Worm (Caenorhabditis elegans) whole organism, L2 larva: Measurements from ENCODE around the gene txt-10.

ENCODE experiments used
- C34F6.9 ChIP-seq: fragments of 150-350 bp; optimal IDR thresholded peaks from 2 replicates; lab custom pipeline; 2014; ENCODE audit warnings: missing biosample characterization, missing genetic modification characterization
- F13H6.1 ChIP-seq: sonication (generic microtip); optimal IDR thresholded peaks from 2 replicates; lab custom pipeline; 2016; ENCODE audit warnings: missing genetic modification characterization, missing compliant biosample characterization
- R02D3.7 ChIP-seq: fragments of 150-350 bp; optimal IDR thresholded peaks from 2 replicates; lab custom pipeline; 2014; ENCODE audit warnings: missing biosample characterization, missing genetic modification characterization
- Y55F3AM.14 ChIP-seq: fragments of 200-800 bp; sonication (Bioruptor generic); optimal IDR thresholded peaks from 2 replicates; lab custom pipeline; 2018; ENCODE audit warnings: mild to moderate bottlenecking, missing genetic modification characterization, missing compliant biosample characterization
- ZK546.5 ChIP-seq: sonication (generic microtip); optimal IDR thresholded peaks from 2 replicates; lab custom pipeline; 2017; ENCODE audit warnings: missing biosample characterization, missing genetic modification characterization
- alr-1 ChIP-seq: fragments of 150-350 bp; optimal IDR thresholded peaks from 2 replicates; lab custom pipeline; 2014; ENCODE audit warnings: missing biosample characterization, missing genetic modification characterization
- aly-2 ChIP-seq: fragments of 150-350 bp; optimal IDR thresholded peaks from 2 replicates; lab custom pipeline; 2014; ENCODE audit warnings: missing biosample characterization, missing genetic modification characterization
- ama-1 ChIP-seq: fragments of 150-350 bp; optimal IDR thresholded peaks from 2 replicates; lab custom pipeline; 2018; ENCODE audit warnings: inconsistent platforms
- blmp-1 ChIP-seq: sonication (generic microtip); optimal IDR thresholded peaks from 2 replicates; lab custom pipeline; 2017; ENCODE audit warnings: missing genetic modification characterization, mild to moderate bottlenecking, missing compliant biosample characterization, antibody characterized with exemption, moderate library complexity; ENCODE audit not compliant: insufficient read depth
- ceh-16 ChIP-seq: fragments of 150-350 bp; optimal IDR thresholded peaks from 2 replicates; lab custom pipeline; 2014; ENCODE audit warnings: missing biosample characterization, missing genetic modification characterization
- ceh-82 ChIP-seq: fragments of 150-350 bp; optimal IDR thresholded peaks from 2 replicates; lab custom pipeline; 2014; ENCODE audit warnings: missing biosample characterization, missing genetic modification characterization
- crh-2 ChIP-seq: sonication (generic microtip); optimal IDR thresholded peaks from 2 replicates; lab custom pipeline; 2017; ENCODE audit warnings: missing biosample characterization, missing genetic modification characterization
- dmd-4 ChIP-seq: sonication (generic microtip); optimal IDR thresholded peaks from 2 replicates; lab custom pipeline; 2017; ENCODE audit warnings: missing biosample characterization, missing genetic modification characterization
- egl-27 ChIP-seq: sonication (generic microtip); optimal IDR thresholded peaks from 3 replicates; lab custom pipeline; 2017; ENCODE audit warnings: missing biosample characterization, missing genetic modification reagents, missing genetic modification characterization
- elt-3 ChIP-seq: sonication (generic microtip); optimal IDR thresholded peaks from 2 replicates; lab custom pipeline; 2017; ENCODE audit warnings: missing biosample characterization, missing genetic modification characterization
- fos-1 ChIP-seq: fragments of 150-350 bp; optimal IDR thresholded peaks from 2 replicates; lab custom pipeline; 2014; ENCODE audit warnings: missing biosample characterization, missing genetic modification characterization
- gmeb-1 ChIP-seq: fragments of 150-350 bp; optimal IDR thresholded peaks from 2 replicates; lab custom pipeline; 2014; ENCODE audit warnings: missing biosample characterization, missing genetic modification characterization
- lin-11 ChIP-seq: fragments of 150-350 bp; sonication (generic microtip); optimal IDR thresholded peaks from 2 replicates; lab custom pipeline; 2014; ENCODE audit warnings: missing biosample characterization, missing genetic modification characterization, inconsistent platforms, mixed read lengths
- lin-13 ChIP-seq: fragments of 150-350 bp; optimal IDR thresholded peaks from 2 replicates; lab custom pipeline; 2014; ENCODE audit warnings: missing biosample characterization, missing genetic modification reagents, missing genetic modification characterization
- lin-39 ChIP-seq: fragments of 150-350 bp; optimal IDR thresholded peaks from 2 replicates; lab custom pipeline; 2014; ENCODE audit warnings: missing biosample characterization, missing genetic modification reagents, missing genetic modification characterization
- lsy-2 ChIP-seq, 2 experiments: fragments of 150-350 bp in 1 of 2; sonication (generic microtip) in 1 of 2; optimal IDR thresholded peaks; 2 replicates each; lab custom pipeline; 2014 to 2017; ENCODE audit warnings: missing biosample characterization in 2 of 2, missing genetic modification characterization in 2 of 2
- mab-5 ChIP-seq: fragments of 150-350 bp; optimal IDR thresholded peaks from 2 replicates; lab custom pipeline; 2014; ENCODE audit warnings: missing biosample characterization, missing genetic modification characterization
- mbf-1 ChIP-seq: sonication (generic microtip); optimal IDR thresholded peaks from 2 replicates; lab custom pipeline; 2017; ENCODE audit warnings: missing biosample characterization, missing genetic modification characterization
- mdl-1 ChIP-seq, 2 experiments: fragments of 150-350 bp in 1 of 2; sonication (generic microtip) in 1 of 2; optimal IDR thresholded peaks; 2 replicates each; lab custom pipeline; 2017; ENCODE audit warnings: missing biosample characterization in 2 of 2, missing genetic modification characterization in 2 of 2
- nhr-11 ChIP-seq: fragments of 150-350 bp; optimal IDR thresholded peaks from 2 replicates; lab custom pipeline; 2014; ENCODE audit warnings: missing biosample characterization, missing genetic modification characterization
- nhr-12 ChIP-seq: fragments of 150-350 bp; optimal IDR thresholded peaks from 2 replicates; lab custom pipeline; 2014; ENCODE audit warnings: missing biosample characterization, missing genetic modification characterization
- nhr-129 ChIP-seq: fragments of 150-350 bp; optimal IDR thresholded peaks from 2 replicates; lab custom pipeline; 2014; ENCODE audit warnings: missing biosample characterization, missing genetic modification characterization
- nhr-21 ChIP-seq: fragments of 150-350 bp; optimal IDR thresholded peaks from 2 replicates; lab custom pipeline; 2014; ENCODE audit warnings: missing biosample characterization, missing genetic modification characterization
- nhr-23 ChIP-seq: fragments of 150-350 bp; optimal IDR thresholded peaks from 2 replicates; lab custom pipeline; 2014; ENCODE audit warnings: missing biosample characterization, missing genetic modification reagents, missing genetic modification characterization
- nhr-237 ChIP-seq: fragments of 150-350 bp; optimal IDR thresholded peaks from 2 replicates; lab custom pipeline; 2014; ENCODE audit warnings: missing biosample characterization, missing genetic modification characterization
- nhr-25 ChIP-seq: fragments of 150-350 bp; sonication (generic microtip); optimal IDR thresholded peaks from 3 replicates; lab custom pipeline; 2014; ENCODE audit warnings: missing biosample characterization, missing genetic modification characterization
- nhr-6 ChIP-seq: fragments of 150-350 bp; optimal IDR thresholded peaks from 2 replicates; lab custom pipeline; 2014; ENCODE audit warnings: missing biosample characterization, missing genetic modification characterization
- nhr-77 ChIP-seq: fragments of 150-350 bp; optimal IDR thresholded peaks from 2 replicates; lab custom pipeline; 2014; ENCODE audit warnings: missing biosample characterization, missing genetic modification characterization
- peb-1 ChIP-seq: fragments of 150-350 bp; optimal IDR thresholded peaks from 2 replicates; lab custom pipeline; 2014; ENCODE audit warnings: missing biosample characterization, missing genetic modification characterization
- sem-4 ChIP-seq: fragments of 150-350 bp; optimal IDR thresholded peaks from 2 replicates; lab custom pipeline; 2014; ENCODE audit warnings: missing biosample characterization, missing genetic modification reagents, missing genetic modification characterization
- skn-1 ChIP-seq: sonication (generic microtip); optimal IDR thresholded peaks from 2 replicates; lab custom pipeline; 2017; ENCODE audit warnings: missing biosample characterization, missing genetic modification characterization
- sma-3 ChIP-seq: sonication (generic microtip); optimal IDR thresholded peaks from 2 replicates; lab custom pipeline; 2016; ENCODE audit warnings: missing genetic modification reagents, missing genetic modification characterization, missing compliant biosample characterization
- sma-9 ChIP-seq, 2 experiments: fragments of 150-350 bp in 1 of 2; sonication (generic microtip) in 1 of 2; optimal IDR thresholded peaks; 2 replicates each; lab custom pipeline; 2014 to 2016; ENCODE audit warnings: missing genetic modification characterization in 2 of 2, mild to moderate bottlenecking in 1 of 2, missing biosample characterization in 1 of 2, missing compliant biosample characterization in 1 of 2, missing genetic modification reagents in 1 of 2, moderate library complexity in 1 of 2
- snpc-4 ChIP-seq: fragments of 150-350 bp; optimal IDR thresholded peaks from 2 replicates; lab custom pipeline; 2014; ENCODE audit warnings: missing biosample characterization, missing genetic modification characterization
- unc-39 ChIP-seq: fragments of 150-350 bp; optimal IDR thresholded peaks from 2 replicates; lab custom pipeline; 2014; ENCODE audit warnings: missing biosample characterization, missing genetic modification characterization
- unc-55 ChIP-seq: fragments of 150-350 bp; sonication (generic microtip); optimal IDR thresholded peaks from 3 replicates; lab custom pipeline; 2014; ENCODE audit warnings: missing biosample characterization, missing genetic modification reagents, missing genetic modification characterization
- unc-62 ChIP-seq: fragments of 150-350 bp; optimal IDR thresholded peaks from 2 replicates; lab custom pipeline; 2014; ENCODE audit warnings: missing biosample characterization, missing genetic modification reagents, missing genetic modification characterization
- zag-1 ChIP-seq: fragments of 150-350 bp; optimal IDR thresholded peaks from 2 replicates; lab custom pipeline; 2014; ENCODE audit warnings: missing biosample characterization, missing genetic modification characterization
- ztf-1 ChIP-seq: fragments of 200-800 bp; sonication (Bioruptor generic); conservative IDR thresholded peaks from 2 replicates; pipeline ENCODE4 v1.3.6; 2022; ENCODE audit warnings: missing genetic modification characterization, missing compliant biosample characterization
- ztf-11 ChIP-seq: sonication (generic microtip); optimal IDR thresholded peaks from 2 replicates; lab custom pipeline; 2017; ENCODE audit warnings: missing biosample characterization, missing genetic modification characterization
- ztf-4 ChIP-seq: fragments of 150-350 bp; optimal IDR thresholded peaks from 2 replicates; lab custom pipeline; 2014; ENCODE audit warnings: missing biosample characterization, missing genetic modification characterization

Gene txt-10

DNA sequence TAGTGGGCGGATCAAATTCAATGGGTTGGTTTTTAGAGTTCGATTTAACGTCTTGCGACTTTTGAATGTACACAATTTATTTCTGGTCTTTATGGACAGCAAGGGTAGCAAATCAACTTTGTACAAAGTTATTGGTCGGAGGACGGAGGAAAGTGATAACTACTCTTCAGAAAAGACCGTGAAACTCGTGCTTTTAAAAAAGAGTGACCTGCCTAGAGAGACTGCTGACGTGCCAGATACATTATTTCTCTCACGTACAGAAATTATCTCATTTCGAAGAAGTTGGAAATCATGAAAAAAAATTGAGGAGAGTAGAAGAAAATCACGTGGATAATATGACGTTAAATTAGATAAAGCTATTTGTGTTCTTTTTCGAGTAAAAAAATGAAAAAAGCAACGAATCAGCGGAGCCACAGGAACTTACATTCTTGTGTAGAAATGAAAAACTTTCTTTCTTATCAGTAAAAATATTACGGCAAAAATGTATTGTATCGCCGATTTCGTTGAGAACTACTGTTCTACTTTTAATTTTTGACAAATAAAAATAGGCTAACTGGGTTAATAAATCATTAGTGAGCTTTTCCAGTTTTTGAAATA is 3.6 kb upstream of the txt-10 start, which contains the start of gene ppm-1.A:
TSS of gene ppm-1.A (minus strand) at position 294 of the 597 bp plus-strand sequence.
- no peak for TF ChIP-seq ztf-1 (GFP tag; lab: Robert Waterston, UW)
- peak; percentile 14 for TF ChIP-seq ama-1 (lab: Kevin White, UChicago)
- peak; percentile 10 for TF ChIP-seq lin-11 (tag; lab: Kevin White, UChicago)
- TF ChIP-seq nhr-6: no peak
- no peak for TF ChIP-seq ztf-4 (tag; lab: Kevin White, UChicago)
- no peak for TF ChIP-seq ZK546.5
- TF ChIP-seq R02D3.7: no peak
- peak; percentile 0 for TF ChIP-seq fos-1 (tag; lab: Kevin White, UChicago)
- TF ChIP-seq nhr-77 (tag; lab: Kevin White, UChicago): no peak
- no peak for TF ChIP-seq mab-5 (tag; lab: Kevin White, UChicago)
- TF ChIP-seq mdl-1 (tag; optimal IDR thresholded peaks at IDR 0.05; lab: Kevin White, UChicago): no peak
- no peak for TF ChIP-seq nhr-11 (tag; lab: Kevin White, UChicago)
- TF ChIP-seq crh-2 (tag; lab: Kevin White, UChicago): peak; percentile 42
- no peak for TF ChIP-seq F13H6.1 (tag; lab: Kevin White, UChicago)
- TF ChIP-seq sma-9 (GFP tag; optimal IDR thresholded peaks at IDR 0.05; lab: Kevin White, UChicago): peak; percentile 1
- TF ChIP-seq sma-9 (tag; optimal IDR thresholded peaks at IDR 0.05; lab: Kevin White, UChicago): no peak
- TF ChIP-seq peb-1 (tag; lab: Kevin White, UChicago): no peak
- peak; percentile 1 for TF ChIP-seq sma-3 (GFP tag; lab: Kevin White, UChicago)
- no peak for TF ChIP-seq elt-3 (tag; lab: Kevin White, UChicago)
- TF ChIP-seq Y55F3AM.14: no peak
- no peak for TF ChIP-seq nhr-12 (tag; lab: Kevin White, UChicago)
- peak; percentile 52 for TF ChIP-seq gmeb-1
- TF ChIP-seq C34F6.9: no peak
- TF ChIP-seq nhr-21 (tag; lab: Kevin White, UChicago): no peak
- TF ChIP-seq nhr-129 (tag; lab: Kevin White, UChicago): peak; percentile 46
- TF ChIP-seq lsy-2 (tag; optimal IDR thresholded peaks at IDR 0.05; lab: Kevin White, UChicago): peak in 1 of 2 experiments; percentile 1
- no peak for TF ChIP-seq ztf-11
- TF ChIP-seq nhr-25 (tag; lab: Kevin White, UChicago): peak; percentile 39
- TF ChIP-seq blmp-1: peak; percentile 33
- no peak for TF ChIP-seq dmd-4 (tag; lab: Kevin White, UChicago)
- TF ChIP-seq, all 48 proteins: peak for 11

DNA sequence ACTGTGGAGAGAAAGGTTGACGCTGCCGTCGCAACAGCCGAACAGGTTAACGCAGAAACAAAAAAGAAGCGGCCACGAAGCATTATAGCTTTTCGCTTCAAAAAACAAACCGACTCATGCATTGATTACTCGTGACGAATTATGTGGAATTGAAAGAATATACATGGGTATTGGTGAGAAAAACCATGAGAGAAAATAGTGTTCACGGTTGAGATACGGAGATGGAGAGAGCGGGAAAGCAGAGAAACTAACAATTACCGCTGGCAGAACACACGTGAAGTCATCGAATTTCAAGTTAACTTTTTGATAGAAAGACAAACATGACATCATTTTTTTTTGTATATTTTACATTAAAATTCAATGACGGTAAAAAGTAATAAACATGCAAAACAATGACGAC is 2.7 kb upstream of the txt-10 start:
- TF ChIP-seq zag-1 (tag; lab: Kevin White, UChicago) (no peak), elt-3 (tag; lab: Kevin White, UChicago) (no peak), nhr-237 (tag; lab: Kevin White, UChicago) (no peak), skn-1 (tag; lab: Kevin White, UChicago) (peak; percentile 27), ceh-82 (tag; lab: Kevin White, UChicago) (no peak), lin-39 (tag; lab: Kevin White, UChicago) (no peak), nhr-11 (tag; lab: Kevin White, UChicago) (no peak), sem-4 (tag; lab: Kevin White, UChicago) (no peak), mab-5 (tag; lab: Kevin White, UChicago) (no peak), unc-55 (GFP tag; lab: Kevin White, UChicago) (peak; percentile 6), alr-1 (tag; lab: Kevin White, UChicago) (no peak), blmp-1 (no peak), sma-3 (GFP tag; lab: Kevin White, UChicago) (no peak), unc-62 (GFP tag; lab: Kevin White, UChicago) (no peak), ama-1 (lab: Kevin White, UChicago) (peak; percentile 62), ztf-4 (tag; lab: Kevin White, UChicago) (peak; percentile 30), nhr-129 (tag; lab: Kevin White, UChicago) (peak; percentile 41), mbf-1 (tag; lab: Kevin White, UChicago) (no peak), fos-1 (tag; lab: Kevin White, UChicago) (peak; percentile 53), aly-2 (tag; lab: Kevin White, UChicago) (no peak), ZK546.5 (no peak), snpc-4 (no peak), ztf-1 (GFP tag; lab: Robert Waterston, UW) (no peak), nhr-21 (tag; lab: Kevin White, UChicago) (no peak), nhr-12 (tag; lab: Kevin White, UChicago) (no peak), R02D3.7 (no peak), Y55F3AM.14 (no peak), nhr-23 (tag; lab: Kevin White, UChicago) (no peak), C34F6.9 (peak; percentile 41), peb-1 (tag; lab: Kevin White, UChicago) (no peak), nhr-25 (tag; lab: Kevin White, UChicago) (peak; percentile 6), crh-2 (tag; lab: Kevin White, UChicago) (peak; percentile 33), mdl-1 (tag; optimal IDR thresholded peaks at IDR 0.05; lab: Kevin White, UChicago) (peak in 1 of 2 experiments; percentile 12), lin-11 (tag; lab: Kevin White, UChicago) (no peak), gmeb-1 (no peak), nhr-6 (no peak), lin-13 (GFP tag; lab: Kevin White, UChicago) (peak; percentile 28), unc-39 (tag; lab: Kevin White, UChicago) (no peak), sma-9 (GFP tag; optimal IDR thresholded peaks at IDR 0.05; lab: Kevin White, UChicago) (no peak), sma-9 (tag; optimal IDR thresholded peaks at IDR 0.05; lab: Kevin White, UChicago) (no peak), ceh-16 (tag; lab: Kevin White, UChicago) (no peak), dmd-4 (tag; lab: Kevin White, UChicago) (no peak), nhr-77 (tag; lab: Kevin White, UChicago) (no peak), lsy-2 (tag; optimal IDR thresholded peaks at IDR 0.05; lab: Kevin White, UChicago) (peak in 1 of 2 experiments; percentile 10), F13H6.1 (tag; lab: Kevin White, UChicago) (peak; percentile 28), egl-27 (no peak)
